Worm (Caenorhabditis elegans): ENCODE data around the gene F02C9.2.

- TF ChIP-seq ama-1 (optimal IDR thresholded peaks at IDR 0.05) (no peak), snpc-4 (tag; optimal IDR thresholded peaks at IDR 0.05) (no peak), lin-15B (tag; optimal IDR thresholded peaks at IDR 0.05) (no peak), daf-12 (tag; optimal IDR thresholded peaks at IDR 0.05) (no peak)
Observed at ce11 chrV:3159252-3159651, 25.7 kb downstream of the F02C9.2 start, which contains the start of gene C36C5.12.

All from whole organism, L3 larva.